Worm (Caenorhabditis elegans) whole organism, L3 larva: ENCODE results near the gene hst-3.2.

Experiments
- R02D3.7 ChIP-seq: fragments of 150-350 bp; optimal IDR thresholded peaks from 2 replicates; lab custom pipeline; 2014; ENCODE audit warnings: missing biosample characterization, missing genetic modification characterization
- ZK546.5 ChIP-seq: sonication (generic microtip); optimal IDR thresholded peaks from 2 replicates; lab custom pipeline; 2017; ENCODE audit warnings: missing biosample characterization, missing genetic modification characterization
- aly-2 ChIP-seq: fragments of 150-350 bp; optimal IDR thresholded peaks from 2 replicates; lab custom pipeline; 2014; ENCODE audit warnings: missing biosample characterization, missing genetic modification characterization
- ama-1 ChIP-seq: fragments of 150-350 bp; optimal IDR thresholded peaks from 2 replicates; lab custom pipeline; 2018
- ceh-16 ChIP-seq: sonication (generic microtip); optimal IDR thresholded peaks from 2 replicates; lab custom pipeline; 2017; ENCODE audit warnings: missing biosample characterization, missing genetic modification characterization
- ceh-28 ChIP-seq: fragments of 150-350 bp; optimal IDR thresholded peaks from 2 replicates; lab custom pipeline; 2014; ENCODE audit warnings: missing biosample characterization, missing genetic modification reagents, missing genetic modification characterization
- ceh-82 ChIP-seq: fragments of 150-350 bp; optimal IDR thresholded peaks from 2 replicates; lab custom pipeline; 2014; ENCODE audit warnings: missing biosample characterization, missing genetic modification characterization
- ceh-9 ChIP-seq: sonication (generic microtip); optimal IDR thresholded peaks from 2 replicates; lab custom pipeline; 2018; ENCODE audit warnings: missing biosample characterization, missing genetic modification characterization
- daf-12 ChIP-seq: fragments of 150-350 bp; optimal IDR thresholded peaks from 2 replicates; lab custom pipeline; 2014; ENCODE audit warnings: missing biosample characterization, missing genetic modification reagents, missing genetic modification characterization
- egl-27 ChIP-seq: sonication (generic microtip); optimal IDR thresholded peaks from 4 replicates; lab custom pipeline; 2017; ENCODE audit warnings: missing biosample characterization, missing genetic modification reagents, missing genetic modification characterization
- egl-5 ChIP-seq: fragments of 150-350 bp; optimal IDR thresholded peaks from 2 replicates; lab custom pipeline; 2017; ENCODE audit warnings: missing biosample characterization, missing genetic modification reagents, missing genetic modification characterization, inconsistent platforms
- elt-1 ChIP-seq: fragments of 150-350 bp; optimal IDR thresholded peaks from 2 replicates; lab custom pipeline; 2014; ENCODE audit warnings: missing biosample characterization, missing genetic modification characterization
- elt-2 ChIP-seq: sonication (generic microtip); optimal IDR thresholded peaks from 2 replicates; lab custom pipeline; 2016; ENCODE audit warnings: missing genetic modification reagents, mild to moderate bottlenecking, missing genetic modification characterization, missing compliant biosample characterization
- elt-3 ChIP-seq, 3 experiments: fragments of 150-350 bp in 1 of 3; sonication (generic microtip) in 2 of 3; optimal IDR thresholded peaks; 2 replicates in 2 of 3; 4 replicates in 1 of 3; lab custom pipeline; 2014 to 2017; ENCODE audit warnings: missing biosample characterization in 3 of 3, missing genetic modification characterization in 3 of 3
- eor-1 ChIP-seq, 2 experiments: fragments of 150-350 bp; optimal IDR thresholded peaks; 2 replicates each; lab custom pipeline; 2014 to 2018; ENCODE audit warnings: missing biosample characterization in 2 of 2, missing genetic modification characterization in 2 of 2
- fkh-10 ChIP-seq: sonication (generic microtip); optimal IDR thresholded peaks from 2 replicates; lab custom pipeline; 2017; ENCODE audit warnings: missing biosample characterization, missing genetic modification reagents, missing genetic modification characterization
- fkh-2 ChIP-seq: fragments of 150-350 bp; optimal IDR thresholded peaks from 2 replicates; lab custom pipeline; 2014; ENCODE audit warnings: missing biosample characterization, missing genetic modification reagents, missing genetic modification characterization
- fos-1 ChIP-seq: fragments of 150-350 bp; optimal IDR thresholded peaks from 2 replicates; lab custom pipeline; 2014; ENCODE audit warnings: missing biosample characterization, missing genetic modification characterization
- hmg-11 ChIP-seq: sonication (generic microtip); optimal IDR thresholded peaks from 2 replicates; lab custom pipeline; 2016; ENCODE audit warnings: missing genetic modification characterization, missing compliant biosample characterization
- jun-1 ChIP-seq: fragments of 150-350 bp; optimal IDR thresholded peaks from 2 replicates; lab custom pipeline; 2014; ENCODE audit warnings: missing biosample characterization, missing genetic modification reagents, missing genetic modification characterization
- lin-15B ChIP-seq: fragments of 150-350 bp; optimal IDR thresholded peaks from 2 replicates; lab custom pipeline; 2014; ENCODE audit warnings: missing biosample characterization, missing genetic modification characterization
- lin-39 ChIP-seq: fragments of 150-350 bp; optimal IDR thresholded peaks from 2 replicates; lab custom pipeline; 2018; ENCODE audit warnings: missing biosample characterization, missing genetic modification reagents, missing genetic modification characterization
- lsy-12 ChIP-seq: sonication (generic microtip); optimal IDR thresholded peaks from 2 replicates; lab custom pipeline; 2016; ENCODE audit warnings: mild to moderate bottlenecking, missing genetic modification characterization, missing compliant biosample characterization
- mdl-1 ChIP-seq: fragments of 150-350 bp; optimal IDR thresholded peaks from 2 replicates; lab custom pipeline; 2014; ENCODE audit warnings: missing biosample characterization, missing genetic modification characterization
- mml-1 ChIP-seq: fragments of 150-350 bp; sonication (generic microtip); optimal IDR thresholded peaks from 3 replicates; lab custom pipeline; 2014; ENCODE audit warnings: missing biosample characterization, missing genetic modification characterization
- nfya-1 ChIP-seq: sonication (generic microtip); optimal IDR thresholded peaks from 2 replicates; lab custom pipeline; 2017; ENCODE audit warnings: missing genetic modification characterization, mild to moderate bottlenecking, missing compliant biosample characterization, antibody characterized with exemption, moderate library complexity; ENCODE audit not compliant: insufficient read depth
- nhr-11 ChIP-seq: fragments of 150-350 bp; optimal IDR thresholded peaks from 2 replicates; lab custom pipeline; 2014; ENCODE audit warnings: missing biosample characterization, missing genetic modification characterization
- nhr-12 ChIP-seq: fragments of 150-350 bp; optimal IDR thresholded peaks from 2 replicates; lab custom pipeline; 2014; ENCODE audit warnings: missing biosample characterization, missing genetic modification characterization
- nhr-23 ChIP-seq: fragments of 150-350 bp; optimal IDR thresholded peaks from 2 replicates; lab custom pipeline; 2014; ENCODE audit warnings: missing biosample characterization, missing genetic modification reagents, missing genetic modification characterization
- nhr-237 ChIP-seq: fragments of 150-350 bp; optimal IDR thresholded peaks from 2 replicates; lab custom pipeline; 2014; ENCODE audit warnings: missing biosample characterization, missing genetic modification characterization
- nhr-25 ChIP-seq: sonication (generic microtip); optimal IDR thresholded peaks from 2 replicates; lab custom pipeline; 2017; ENCODE audit warnings: missing biosample characterization, missing genetic modification characterization
- nhr-28 ChIP-seq: fragments of 150-350 bp; optimal IDR thresholded peaks from 2 replicates; lab custom pipeline; 2014; ENCODE audit warnings: missing biosample characterization, missing genetic modification characterization
- nhr-43 ChIP-seq: sonication (generic microtip); optimal IDR thresholded peaks from 2 replicates; lab custom pipeline; 2016; ENCODE audit warnings: mild to moderate bottlenecking, missing genetic modification characterization, missing compliant biosample characterization; ENCODE audit not compliant: poor library complexity, severe bottlenecking
- nhr-67 ChIP-seq: fragments of 150-350 bp; optimal IDR thresholded peaks from 2 replicates; lab custom pipeline; 2014; ENCODE audit warnings: missing biosample characterization, missing genetic modification characterization
- nhr-76 ChIP-seq: fragments of 150-350 bp; sonication (generic microtip); optimal IDR thresholded peaks from 5 replicates; lab custom pipeline; 2014; ENCODE audit warnings: missing biosample characterization, missing genetic modification characterization
- nhr-77 ChIP-seq: fragments of 150-350 bp; optimal IDR thresholded peaks from 2 replicates; lab custom pipeline; 2014; ENCODE audit warnings: missing biosample characterization, missing genetic modification characterization
- pha-4 ChIP-seq: fragments of 150-350 bp; optimal IDR thresholded peaks from 2 replicates; lab custom pipeline; 2014; ENCODE audit warnings: missing biosample characterization, missing genetic modification reagents, missing genetic modification characterization
- pqm-1 ChIP-seq: fragments of 150-350 bp; optimal IDR thresholded peaks from 2 replicates; lab custom pipeline; 2017; ENCODE audit warnings: missing biosample characterization, missing genetic modification characterization, inconsistent platforms
- sea-2 ChIP-seq: fragments of 150-350 bp; sonication (generic microtip); optimal IDR thresholded peaks from 4 replicates; lab custom pipeline; 2014; ENCODE audit warnings: missing biosample characterization, missing genetic modification reagents, missing genetic modification characterization
- skn-1 ChIP-seq: fragments of 150-350 bp; optimal IDR thresholded peaks from 2 replicates; lab custom pipeline; 2014; ENCODE audit warnings: missing biosample characterization, missing genetic modification characterization
- snpc-4 ChIP-seq: fragments of 150-350 bp; optimal IDR thresholded peaks from 2 replicates; lab custom pipeline; 2014; ENCODE audit warnings: missing biosample characterization, missing genetic modification characterization
- tbx-2 ChIP-seq: sonication (generic microtip); optimal IDR thresholded peaks from 2 replicates; lab custom pipeline; 2016; ENCODE audit warnings: mild to moderate bottlenecking, missing genetic modification characterization, missing compliant biosample characterization
- unc-39 ChIP-seq: sonication (generic microtip); optimal IDR thresholded peaks from 4 replicates; lab custom pipeline; 2017; ENCODE audit warnings: missing biosample characterization, missing genetic modification characterization
- unc-62 ChIP-seq: fragments of 150-350 bp; sonication (generic microtip); optimal IDR thresholded peaks from 4 replicates; lab custom pipeline; 2014; ENCODE audit warnings: missing biosample characterization, missing genetic modification reagents, missing genetic modification characterization
- zag-1 ChIP-seq: fragments of 150-350 bp; optimal IDR thresholded peaks from 2 replicates; lab custom pipeline; 2014; ENCODE audit warnings: missing biosample characterization, missing genetic modification characterization
- ztf-11 ChIP-seq: fragments of 150-350 bp; optimal IDR thresholded peaks from 2 replicates; lab custom pipeline; 2014; ENCODE audit warnings: missing biosample characterization, missing genetic modification characterization
- ztf-4 ChIP-seq: fragments of 150-350 bp; optimal IDR thresholded peaks from 2 replicates; lab custom pipeline; 2014; ENCODE audit warnings: missing biosample characterization, missing genetic modification characterization

hst-3.2 gene

DNA sequence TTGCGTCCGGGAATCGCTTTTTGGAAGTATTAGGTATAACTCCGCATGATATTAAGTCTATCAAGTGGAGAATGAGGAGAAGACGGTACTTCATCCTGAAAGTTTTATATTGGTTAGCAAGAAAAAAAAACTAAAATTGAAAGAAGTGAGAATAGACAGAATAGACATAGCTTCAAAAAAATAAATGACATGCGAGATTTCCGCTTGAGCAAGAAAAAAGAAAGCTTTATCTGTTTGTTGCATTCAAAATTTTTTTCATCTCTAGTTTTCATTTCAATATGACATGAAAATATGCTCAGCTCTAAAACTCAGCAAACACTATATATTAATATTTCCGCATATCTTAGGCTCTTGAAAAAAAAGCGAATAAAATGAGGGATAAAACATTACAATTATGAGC is at the start of gene hst-3.2:
TSS of gene hst-3.2 (minus strand) at position 101 of the 400 bp plus-strand sequence.
- TF ChIP-seq nhr-76 (tag; lab: Kevin White, UChicago) (no peak), pha-4 (tag; lab: Kevin White, UChicago) (no peak), pqm-1 (tag; lab: Kevin White, UChicago) (no peak), elt-2 (tag; lab: Kevin White, UChicago) (no peak), tbx-2 (tag; lab: Kevin White, UChicago) (no peak), mml-1 (tag; lab: Kevin White, UChicago) (no peak), lsy-12 (no peak), ama-1 (lab: Kevin White, UChicago) (no peak), ceh-16 (tag; lab: Kevin White, UChicago) (no peak), ceh-82 (tag; lab: Kevin White, UChicago) (no peak), elt-3 (tag; optimal IDR thresholded peaks at IDR 0.05; lab: Kevin White, UChicago) (no peak), egl-27 (tag; lab: Kevin White, UChicago) (no peak), nhr-67 (tag; lab: Kevin White, UChicago) (no peak), nhr-77 (no peak), daf-12 (tag; lab: Kevin White, UChicago) (no peak), fkh-2 (no peak), ztf-4 (tag; lab: Kevin White, UChicago) (no peak), fos-1 (no peak), fkh-10 (GFP tag; lab: Kevin White, UChicago) (no peak), ZK546.5 (tag; lab: Kevin White, UChicago) (no peak)
- TF ChIP-seq, all 47 proteins: peak for 0

DNA sequence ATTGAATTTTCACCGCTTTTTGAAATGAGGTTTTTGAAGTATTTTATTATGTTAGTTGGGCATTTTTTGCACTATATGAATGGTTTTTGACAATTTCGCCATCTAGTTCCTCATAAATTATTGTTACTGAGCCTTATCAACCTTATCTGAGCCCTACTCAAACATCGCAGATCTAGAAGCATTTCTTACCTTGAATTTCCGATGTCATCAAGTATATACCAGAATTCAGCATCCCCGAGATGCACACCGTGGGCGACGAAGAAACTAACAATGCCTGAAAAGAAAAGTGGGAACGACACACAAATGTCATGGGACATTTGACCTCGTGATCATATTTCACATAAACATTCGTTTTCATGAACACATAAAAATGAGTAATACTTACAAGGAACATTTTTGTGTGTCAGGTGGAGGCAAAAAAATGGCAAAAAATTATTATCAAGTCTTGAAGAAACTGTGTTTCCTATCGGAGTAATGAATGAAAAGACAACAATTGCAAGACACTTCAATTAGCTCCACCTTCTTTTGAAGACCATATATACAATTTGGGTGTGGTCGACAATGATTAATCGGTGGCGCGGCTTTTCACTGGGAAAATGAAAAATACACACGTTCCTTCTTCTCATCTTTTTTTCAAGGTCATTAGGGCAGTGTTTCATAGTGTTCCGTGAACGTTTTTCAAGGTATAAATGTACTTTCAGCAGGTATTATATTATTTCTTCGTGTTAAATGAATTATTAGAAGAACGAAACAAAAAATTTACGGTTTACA is 48.7 kb upstream of the hst-3.2 start:
- TF ChIP-seq elt-3 (tag; optimal IDR thresholded peaks at IDR 0.05; lab: Kevin White, UChicago) (no peak), ceh-82 (tag; lab: Kevin White, UChicago) (no peak), nhr-12 (tag; lab: Kevin White, UChicago) (no peak), ama-1 (lab: Kevin White, UChicago) (peak; percentile 66), tbx-2 (tag; lab: Kevin White, UChicago) (no peak), ceh-9 (tag; lab: Kevin White, UChicago) (no peak), ceh-16 (tag; lab: Kevin White, UChicago) (no peak), jun-1 (tag; lab: Kevin White, UChicago) (peak; percentile 56), ztf-4 (tag; lab: Kevin White, UChicago) (no peak), ztf-11 (no peak), mml-1 (tag; lab: Kevin White, UChicago) (no peak), mdl-1 (tag; lab: Kevin White, UChicago) (no peak), lin-39 (tag; lab: Kevin White, UChicago) (no peak), nhr-237 (no peak), unc-39 (tag; lab: Kevin White, UChicago) (no peak), snpc-4 (no peak), daf-12 (tag; lab: Kevin White, UChicago) (no peak), pqm-1 (tag; lab: Kevin White, UChicago) (no peak), nhr-76 (tag; lab: Kevin White, UChicago) (no peak), unc-62 (GFP tag; lab: Kevin White, UChicago) (no peak), nhr-23 (tag; lab: Kevin White, UChicago) (peak; percentile 18), nhr-28 (tag; lab: Kevin White, UChicago) (no peak), fkh-2 (no peak), egl-5 (tag; lab: Kevin White, UChicago) (peak; percentile 54), nhr-43 (tag; lab: Kevin White, UChicago) (no peak), egl-27 (tag; lab: Kevin White, UChicago) (no peak), hmg-11 (tag; lab: Kevin White, UChicago) (peak; percentile 15), pha-4 (tag; lab: Kevin White, UChicago) (peak; percentile 60), nhr-25 (tag; lab: Kevin White, UChicago) (peak; percentile 67), elt-2 (tag; lab: Kevin White, UChicago) (peak; percentile 63), ceh-28 (no peak), fos-1 (no peak), lsy-12 (no peak), aly-2 (tag; lab: Kevin White, UChicago) (no peak), ZK546.5 (tag; lab: Kevin White, UChicago) (no peak), nfya-1 (tag; lab: Kevin White, UChicago) (no peak), nhr-77 (no peak), zag-1 (tag; lab: Kevin White, UChicago) (no peak), sea-2 (GFP tag; lab: Kevin White, UChicago) (no peak), nhr-11 (tag; lab: Kevin White, UChicago) (no peak), eor-1 (tag; optimal IDR thresholded peaks at IDR 0.05; lab: Kevin White, UChicago) (no peak), fkh-10 (GFP tag; lab: Kevin White, UChicago) (no peak), R02D3.7 (no peak), lin-15B (no peak), elt-1 (tag; lab: Kevin White, UChicago) (no peak), skn-1 (no peak), nhr-67 (tag; lab: Kevin White, UChicago) (no peak)
